Fruit fly (Drosophila melanogaster) whole organism, pupa: ENCODE results near the gene frc.

Experiments
- CG10348 ChIP-seq: fragments of 200-800 bp; sonication (Bioruptor generic); IDR thresholded peaks from 2 replicates; pipeline ENCODE4 v1.3.6; 2022; ENCODE audit warnings: missing biosample characterization, missing genetic modification characterization
- CG12605 ChIP-seq: fragments of 200-800 bp; sonication (Bioruptor generic); IDR thresholded peaks from 2 replicates; pipeline ENCODE4 v1.3.6; 2022; ENCODE audit warnings: missing biosample characterization, missing genetic modification characterization
- CG13204 ChIP-seq: fragments of 200-800 bp; sonication (Bioruptor generic); optimal IDR thresholded peaks from 2 replicates; lab custom pipeline; 2018; ENCODE audit warnings: missing biosample characterization, mild to moderate bottlenecking, missing genetic modification characterization, moderate library complexity
- CG14655 ChIP-seq: fragments of 200-800 bp; sonication (Bioruptor generic); optimal IDR thresholded peaks from 3 replicates; lab custom pipeline; 2017; ENCODE audit warnings: mild to moderate bottlenecking, missing biosample characterization, missing genetic modification reagents, missing genetic modification characterization
- CG15710 ChIP-seq: fragments of 200-800 bp; sonication (Bioruptor generic); optimal IDR thresholded peaks from 2 replicates; lab custom pipeline; 2018; ENCODE audit warnings: missing biosample characterization, mild to moderate bottlenecking, missing genetic modification characterization, moderate library complexity
- CG17806 ChIP-seq: fragments of 200-800 bp; sonication (Bioruptor generic); optimal IDR thresholded peaks from 2 replicates; lab custom pipeline; 2018; ENCODE audit warnings: missing biosample characterization, mild to moderate bottlenecking, missing genetic modification characterization, moderate library complexity
- CG32121 ChIP-seq: fragments of 200-800 bp; sonication (Bioruptor generic); IDR thresholded peaks from 2 replicates; pipeline ENCODE4 v1.3.6; 2022; ENCODE audit warnings: missing biosample characterization, missing genetic modification characterization
- CG34367 ChIP-seq: fragments of 200-800 bp; sonication (Bioruptor generic); optimal IDR thresholded peaks from 2 replicates; lab custom pipeline; 2018; ENCODE audit warnings: missing biosample characterization, mild to moderate bottlenecking, missing genetic modification characterization
- CG4496 ChIP-seq: fragments of 200-800 bp; sonication (Bioruptor generic); IDR thresholded peaks from 3 replicates; pipeline ENCODE4 v1.3.6; 2022; ENCODE audit warnings: missing biosample characterization, missing genetic modification characterization
- CG8159 ChIP-seq: fragments of 200-800 bp; sonication (Bioruptor generic); optimal IDR thresholded peaks from 3 replicates; lab custom pipeline; 2018; ENCODE audit warnings: missing biosample characterization, mild to moderate bottlenecking, missing genetic modification characterization, moderate library complexity
- CG8301 ChIP-seq: fragments of 200-800 bp; sonication (Bioruptor generic); optimal IDR thresholded peaks from 2 replicates; lab custom pipeline; 2018; ENCODE audit warnings: missing biosample characterization, mild to moderate bottlenecking, missing genetic modification characterization
- CG9948 ChIP-seq: fragments of 200-800 bp; sonication (Bioruptor generic); optimal IDR thresholded peaks from 2 replicates; lab custom pipeline; 2018; ENCODE audit warnings: missing biosample characterization, mild to moderate bottlenecking, missing genetic modification characterization, moderate library complexity
- D1 ChIP-seq: fragments of 200-800 bp; sonication (Bioruptor generic); optimal IDR thresholded peaks from 2 replicates; lab custom pipeline; 2018; ENCODE audit warnings: missing biosample characterization, mild to moderate bottlenecking, missing genetic modification characterization, moderate library complexity
- EcR ChIP-seq: fragments of 200-800 bp; sonication (Bioruptor generic); optimal IDR thresholded peaks from 3 replicates; lab custom pipeline; 2019; ENCODE audit warnings: missing biosample characterization, missing genetic modification characterization, mild to moderate bottlenecking, moderate library complexity, missing genetic modification reagents
- Ets98B ChIP-seq: fragments of 200-800 bp; sonication (Bioruptor generic); IDR thresholded peaks from 2 replicates; pipeline ENCODE4 v1.3.6; 2022; ENCODE audit warnings: missing biosample characterization, missing genetic modification characterization
- Pif1A ChIP-seq: fragments of 200-800 bp; sonication (Bioruptor generic); optimal IDR thresholded peaks from 3 replicates; lab custom pipeline; 2016; ENCODE audit warnings: missing biosample characterization, missing genetic modification characterization
- Pif1B ChIP-seq: fragments of 200-800 bp; sonication (Bioruptor generic); optimal IDR thresholded peaks from 3 replicates; lab custom pipeline; 2016; ENCODE audit warnings: missing biosample characterization, missing genetic modification characterization
- Snoo ChIP-seq: fragments of 200-800 bp; sonication (Bioruptor generic); optimal IDR thresholded peaks from 3 replicates; lab custom pipeline; 2017; ENCODE audit warnings: missing biosample characterization, mild to moderate bottlenecking, missing genetic modification characterization, inconsistent platforms
- fd96Ca ChIP-seq: fragments of 200-800 bp; sonication (Bioruptor generic); IDR thresholded peaks from 3 replicates; pipeline ENCODE4 v1.3.6; 2022; ENCODE audit warnings: missing biosample characterization, missing genetic modification characterization
- gl ChIP-seq: fragments of 200-800 bp; sonication (Bioruptor generic); optimal IDR thresholded peaks from 2 replicates; lab custom pipeline; 2018; ENCODE audit warnings: missing biosample characterization, mild to moderate bottlenecking, missing genetic modification characterization
- rn ChIP-seq: fragments of 200-800 bp; sonication (Bioruptor generic); IDR thresholded peaks from 2 replicates; pipeline ENCODE4 v1.3.6; 2022; ENCODE audit warnings: missing biosample characterization, missing genetic modification characterization

The frc gene

dm6 chr3L:17421319-17421718 lies 11.7 kb downstream of the frc start, which contains the start of gene blot:
TSS of gene blot (minus strand) at chr3L:17421514.
- TF ChIP-seq EcR (GFP tag; lab: Kevin White, UChicago): no peak
- TF ChIP-seq fd96Ca: no peak; the same call in 2 of the 3 replicates
- TF ChIP-seq CG10348: no peak
- TF ChIP-seq CG14655 (GFP tag; lab: Kevin White, UChicago): no peak
- no peak for TF ChIP-seq CG17806 (tag; lab: Kevin White, UChicago)
- TF ChIP-seq CG4496: peak; percentile 43; the same call in 2 of the 3 replicates
- TF ChIP-seq Pif1A (GFP tag; lab: Kevin White, UChicago): no peak
- TF ChIP-seq CG12605 (GFP tag; lab: Robert Waterston, UW): peak; percentile 51; the same call in 1 of the 2 replicates
- peak; percentile 62 for TF ChIP-seq Ets98B (GFP tag; lab: Robert Waterston, UW)
- TF ChIP-seq rn (GFP tag; lab: Robert Waterston, UW): no peak
- TF ChIP-seq CG9948 (tag; lab: Kevin White, UChicago): no peak
- TF ChIP-seq CG34367 (tag; lab: Kevin White, UChicago): no peak
- no peak for TF ChIP-seq gl (tag; lab: Kevin White, UChicago)
- TF ChIP-seq CG8301 (tag; lab: Kevin White, UChicago): no peak
- TF ChIP-seq CG15710: no peak
- peak; percentile 55; the same call in 1 of the 2 replicates for TF ChIP-seq CG32121 (GFP tag; lab: Robert Waterston, UW)
- TF ChIP-seq CG8159 (tag; lab: Kevin White, UChicago): no peak
- TF ChIP-seq Snoo (tag; lab: Kevin White, UChicago): no peak
- TF ChIP-seq D1: no peak
- TF ChIP-seq Pif1B (GFP tag; lab: Kevin White, UChicago): peak; percentile 52
- TF ChIP-seq CG13204 (GFP tag; lab: Kevin White, UChicago): no peak

dm6 chr3L:17420610-17421194 lies 12.3 kb downstream of the frc start:
- peak; percentile 78 for TF ChIP-seq Pif1B (GFP tag; lab: Kevin White, UChicago)
- TF ChIP-seq CG17806 (tag; lab: Kevin White, UChicago): peak; percentile 74
- TF ChIP-seq CG14655 (GFP tag; lab: Kevin White, UChicago): peak; percentile 73
- peak; percentile 55 for TF ChIP-seq D1
- peak; percentile 69 for TF ChIP-seq CG8301 (tag; lab: Kevin White, UChicago)
- no peak; the same call in 2 of the 3 replicates for TF ChIP-seq CG4496
- no peak for TF ChIP-seq CG10348
- TF ChIP-seq fd96Ca: peak; percentile 38; the same call in 1 of the 3 replicates
- TF ChIP-seq Pif1A (GFP tag; lab: Kevin White, UChicago): peak; percentile 76
- TF ChIP-seq CG12605 (GFP tag; lab: Robert Waterston, UW): no peak
- TF ChIP-seq rn (GFP tag; lab: Robert Waterston, UW): no peak
- peak; percentile 68 for TF ChIP-seq CG34367 (tag; lab: Kevin White, UChicago)
- TF ChIP-seq gl (tag; lab: Kevin White, UChicago): peak; percentile 50
- TF ChIP-seq Ets98B (GFP tag; lab: Robert Waterston, UW): no peak
- TF ChIP-seq CG15710: peak; percentile 87
- peak; percentile 79 for TF ChIP-seq CG9948 (tag; lab: Kevin White, UChicago)
- TF ChIP-seq Snoo (tag; lab: Kevin White, UChicago): peak; percentile 68
- peak; percentile 94 for TF ChIP-seq EcR (GFP tag; lab: Kevin White, UChicago)
- TF ChIP-seq CG32121 (GFP tag; lab: Robert Waterston, UW): no peak
- TF ChIP-seq CG8159 (tag; lab: Kevin White, UChicago): peak; percentile 89
- peak; percentile 69 for TF ChIP-seq CG13204 (GFP tag; lab: Kevin White, UChicago)

DNA sequence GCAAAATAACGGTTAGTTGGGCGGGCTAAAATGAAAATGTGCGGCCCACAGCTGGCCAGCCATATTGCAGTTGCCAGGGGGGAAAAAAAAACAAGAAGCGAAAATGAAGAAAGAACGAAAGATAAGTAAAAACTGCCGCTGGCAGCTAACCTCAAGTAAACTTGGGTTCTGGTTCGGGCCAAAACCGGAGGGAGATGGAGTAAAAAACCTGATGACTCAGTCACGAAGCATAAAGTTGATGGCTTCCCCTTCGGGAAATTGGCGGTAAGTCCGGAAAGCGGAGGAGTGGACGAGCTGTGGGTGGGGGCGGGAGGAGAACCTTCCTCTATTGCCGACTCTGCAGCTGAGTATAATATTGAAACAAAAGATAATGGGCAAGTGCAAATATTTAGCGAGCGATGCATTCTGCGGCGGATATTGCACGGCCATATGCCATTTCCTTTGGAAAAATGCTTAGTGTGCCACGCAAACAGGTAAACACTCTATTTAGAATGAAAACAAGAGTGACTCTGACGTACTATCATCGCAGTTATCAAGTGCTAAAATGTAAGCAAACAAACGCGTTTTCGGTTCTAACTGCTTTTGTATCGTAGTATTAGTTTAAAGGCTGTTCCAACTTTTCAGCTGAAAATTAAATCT lies 13.8 kb downstream of the frc start:
- TF ChIP-seq Snoo (tag; lab: Kevin White, UChicago) (no peak), CG14655 (GFP tag; lab: Kevin White, UChicago) (no peak), Ets98B (GFP tag; lab: Robert Waterston, UW) (0 out of 2 replicates have a peak, but pooled peaks have one; percentile 7), EcR (GFP tag; lab: Kevin White, UChicago) (peak; percentile 71), CG4496 (peak; percentile 46; the same call in 1 of the 3 replicates), CG10348 (no peak), CG13204 (GFP tag; lab: Kevin White, UChicago) (no peak), CG12605 (GFP tag; lab: Robert Waterston, UW) (no peak)
- TF ChIP-seq, all 21 proteins: peak for 3

- TF ChIP-seq CG4496: peak; percentile 10; the same call in 1 of the 3 replicates
- peak; percentile 50 for TF ChIP-seq CG8301 (tag; lab: Kevin White, UChicago)
- peak; percentile 82 for TF ChIP-seq CG17806 (tag; lab: Kevin White, UChicago)
- no peak for TF ChIP-seq CG12605 (GFP tag; lab: Robert Waterston, UW)
- TF ChIP-seq rn (GFP tag; lab: Robert Waterston, UW): no peak
- TF ChIP-seq CG15710: peak; percentile 89
- no peak for TF ChIP-seq fd96Ca
- TF ChIP-seq gl (tag; lab: Kevin White, UChicago): peak; percentile 76
- TF ChIP-seq Ets98B (GFP tag; lab: Robert Waterston, UW): no peak
- no peak for TF ChIP-seq CG32121 (GFP tag; lab: Robert Waterston, UW)
- peak; percentile 83 for TF ChIP-seq CG9948 (tag; lab: Kevin White, UChicago)
- peak; percentile 43 for TF ChIP-seq CG13204 (GFP tag; lab: Kevin White, UChicago)
- peak; percentile 93 for TF ChIP-seq CG8159 (tag; lab: Kevin White, UChicago)
- peak; percentile 29 for TF ChIP-seq Snoo (tag; lab: Kevin White, UChicago)
- TF ChIP-seq EcR (GFP tag; lab: Kevin White, UChicago): peak; percentile 46
- TF ChIP-seq CG34367 (tag; lab: Kevin White, UChicago): peak; percentile 84
- peak; percentile 79 for TF ChIP-seq Pif1A (GFP tag; lab: Kevin White, UChicago)
- no peak for TF ChIP-seq CG10348
- peak; percentile 78 for TF ChIP-seq Pif1B (GFP tag; lab: Kevin White, UChicago)
- TF ChIP-seq D1: peak; percentile 76
- peak; percentile 57 for TF ChIP-seq CG14655 (GFP tag; lab: Kevin White, UChicago)
Measured at dm6 chr3L:17415967-17416749, 16.8 kb downstream of the frc start.
